Fruit fly (Drosophila melanogaster) whole organism, prepupa: ENCODE measurements around the gene Sfp24Ba.

ENCODE experiments used
- Blimp-1 ChIP-seq: fragments of 200-800 bp; sonication (Bioruptor generic); optimal IDR thresholded peaks from 3 replicates; lab custom pipeline; 2017; ENCODE audit warnings: missing biosample characterization, missing genetic modification characterization, mild to moderate bottlenecking, moderate library complexity, missing genetic modification reagents
- CG10631 ChIP-seq: fragments of 200-800 bp; sonication (Bioruptor generic); optimal IDR thresholded peaks from 2 replicates; lab custom pipeline; 2016; ENCODE audit warnings: missing biosample characterization, missing genetic modification characterization
- CG10669 ChIP-seq: fragments of 200-800 bp; sonication (Bioruptor generic); optimal IDR thresholded peaks from 3 replicates; lab custom pipeline; 2018; ENCODE audit warnings: missing biosample characterization, mild to moderate bottlenecking, missing genetic modification characterization, moderate library complexity
- CG11294 ChIP-seq: fragments of 200-800 bp; sonication (Bioruptor generic); IDR thresholded peaks from 2 replicates; pipeline ENCODE4 v1.3.6; 2022; ENCODE audit warnings: missing biosample characterization, missing genetic modification characterization
- CG11902 ChIP-seq: fragments of 200-800 bp; sonication (Bioruptor generic); optimal IDR thresholded peaks from 3 replicates; lab custom pipeline; 2016; ENCODE audit warnings: missing biosample characterization, missing genetic modification characterization
- CG16779 ChIP-seq: fragments of 200-800 bp; sonication (Bioruptor generic); optimal IDR thresholded peaks from 3 replicates; lab custom pipeline; 2017; ENCODE audit warnings: missing biosample characterization, mild to moderate bottlenecking, missing genetic modification characterization
- CG3032 ChIP-seq: fragments of 200-800 bp; optimal IDR thresholded peaks from 2 replicates; lab custom pipeline; 2019; ENCODE audit warnings: missing biosample characterization, mild to moderate bottlenecking, missing genetic modification characterization, moderate library complexity
- CG31627 ChIP-seq: fragments of 200-800 bp; sonication (Bioruptor generic); optimal IDR thresholded peaks from 3 replicates; lab custom pipeline; 2016; ENCODE audit warnings: missing biosample characterization, missing genetic modification characterization
- CG32006 ChIP-seq: fragments of 200-800 bp; sonication (Bioruptor generic); optimal IDR thresholded peaks from 3 replicates; lab custom pipeline; 2017; ENCODE audit warnings: missing biosample characterization, mild to moderate bottlenecking, missing genetic modification characterization
- CG3919 ChIP-seq: fragments of 200-800 bp; sonication (Bioruptor generic); optimal IDR thresholded peaks from 3 replicates; lab custom pipeline; 2016; ENCODE audit warnings: missing biosample characterization, missing genetic modification characterization
- CG4318 ChIP-seq: fragments of 200-800 bp; sonication (Bioruptor generic); optimal IDR thresholded peaks from 3 replicates; lab custom pipeline; 2017; ENCODE audit warnings: missing biosample characterization, mild to moderate bottlenecking, missing genetic modification characterization
- CG6163 ChIP-seq: fragments of 200-800 bp; sonication (Bioruptor generic); IDR thresholded peaks from 3 replicates; pipeline ENCODE4 v1.3.6; 2022; ENCODE audit warnings: missing biosample characterization, missing genetic modification characterization
- CG6276 ChIP-seq: fragments of 200-800 bp; sonication (Bioruptor generic); optimal IDR thresholded peaks from 2 replicates; lab custom pipeline; 2017; ENCODE audit warnings: missing biosample characterization, mild to moderate bottlenecking, missing genetic modification characterization
- CG6808 ChIP-seq: fragments of 200-800 bp; sonication (Bioruptor generic); optimal IDR thresholded peaks from 3 replicates; lab custom pipeline; 2017; ENCODE audit warnings: missing biosample characterization, missing genetic modification characterization, mild to moderate bottlenecking, moderate library complexity, missing genetic modification reagents
- CG6854 ChIP-seq: fragments of 200-800 bp; sonication (Bioruptor generic); optimal IDR thresholded peaks from 2 replicates; lab custom pipeline; 2017; ENCODE audit warnings: missing biosample characterization, mild to moderate bottlenecking, missing genetic modification characterization
- CG7368 ChIP-seq: fragments of 200-800 bp; sonication (Bioruptor generic); optimal IDR thresholded peaks from 3 replicates; lab custom pipeline; 2016; ENCODE audit warnings: missing biosample characterization, missing genetic modification characterization
- CG8119 ChIP-seq: fragments of 200-800 bp; sonication (Bioruptor generic); IDR thresholded peaks from 3 replicates; pipeline ENCODE4 v1.3.6; 2022; ENCODE audit warnings: missing biosample characterization, missing genetic modification characterization
- CG8319 ChIP-seq: fragments of 200-800 bp; sonication (Bioruptor generic); optimal IDR thresholded peaks from 3 replicates; lab custom pipeline; 2016; ENCODE audit warnings: missing biosample characterization, missing genetic modification characterization
- CG8632 ChIP-seq: fragments of 200-800 bp; sonication (Bioruptor generic); optimal IDR thresholded peaks from 3 replicates; lab custom pipeline; 2016; ENCODE audit warnings: missing biosample characterization, missing genetic modification characterization
- CG9139 ChIP-seq: fragments of 200-800 bp; sonication (Bioruptor generic); optimal IDR thresholded peaks from 3 replicates; lab custom pipeline; 2017; ENCODE audit warnings: missing biosample characterization, mild to moderate bottlenecking, missing genetic modification characterization
- Eip78C ChIP-seq: fragments of 200-800 bp; sonication (Bioruptor generic); peaks from one replicate; lab custom pipeline; 2016; ENCODE audit warnings: missing biosample characterization, missing genetic modification characterization
- Eip93F ChIP-seq: fragments of 200-800 bp; sonication (Bioruptor generic); optimal IDR thresholded peaks from 2 replicates; lab custom pipeline; 2016; ENCODE audit warnings: missing biosample characterization, mild to moderate bottlenecking, missing genetic modification characterization
- Ets21C ChIP-seq: fragments of 200-800 bp; sonication (Bioruptor generic); optimal IDR thresholded peaks from 3 replicates; lab custom pipeline; 2016; ENCODE audit warnings: missing biosample characterization, missing genetic modification characterization
- Ets96B ChIP-seq: fragments of 200-800 bp; optimal IDR thresholded peaks from 2 replicates; lab custom pipeline; 2019; ENCODE audit warnings: missing biosample characterization, mild to moderate bottlenecking, missing genetic modification characterization, moderate library complexity
- Hr39 ChIP-seq: fragments of 200-800 bp; sonication (Bioruptor generic); optimal IDR thresholded peaks from 2 replicates; lab custom pipeline; 2016; ENCODE audit warnings: missing biosample characterization, missing genetic modification characterization
- Hr4 ChIP-seq: fragments of 200-800 bp; sonication (Bioruptor generic); optimal IDR thresholded peaks from 3 replicates; lab custom pipeline; 2016; ENCODE audit warnings: missing biosample characterization, missing genetic modification characterization
- Met ChIP-seq: fragments of 200-800 bp; sonication (Bioruptor generic); optimal IDR thresholded peaks from 3 replicates; lab custom pipeline; 2016; ENCODE audit warnings: missing biosample characterization, missing genetic modification characterization
- OdsH ChIP-seq: fragments of 200-800 bp; sonication (Bioruptor generic); optimal IDR thresholded peaks from 3 replicates; lab custom pipeline; 2016; ENCODE audit warnings: missing biosample characterization, missing genetic modification characterization
- Sox102F ChIP-seq: fragments of 200-800 bp; sonication (Bioruptor generic); optimal IDR thresholded peaks from 2 replicates; lab custom pipeline; 2016; ENCODE audit warnings: missing biosample characterization, mild to moderate bottlenecking, missing genetic modification characterization
- Sox15 ChIP-seq: fragments of 200-800 bp; sonication (Bioruptor generic); optimal IDR thresholded peaks from 3 replicates; lab custom pipeline; 2016; ENCODE audit warnings: missing biosample characterization, missing genetic modification characterization
- cyc ChIP-seq: fragments of 200-800 bp; sonication (Bioruptor generic); optimal IDR thresholded peaks from 3 replicates; lab custom pipeline; 2016; ENCODE audit warnings: missing biosample characterization, missing genetic modification characterization
- dac ChIP-seq: fragments of 200-800 bp; sonication (Bioruptor generic); optimal IDR thresholded peaks from 2 replicates; lab custom pipeline; 2017; ENCODE audit warnings: missing biosample characterization, mild to moderate bottlenecking, missing genetic modification characterization
- dsx ChIP-seq: fragments of 200-800 bp; optimal IDR thresholded peaks from 3 replicates; lab custom pipeline; 2019; ENCODE audit warnings: missing biosample characterization, mild to moderate bottlenecking, missing genetic modification characterization, moderate library complexity; ENCODE audit not compliant: poor library complexity, severe bottlenecking
- eg ChIP-seq: fragments of 200-800 bp; sonication (Bioruptor generic); IDR thresholded peaks from 3 replicates; pipeline ENCODE4 v1.3.6; 2022; ENCODE audit warnings: missing biosample characterization, missing genetic modification characterization
- esn ChIP-seq: fragments of 200-800 bp; sonication (Bioruptor generic); optimal IDR thresholded peaks from 2 replicates; lab custom pipeline; 2016; ENCODE audit warnings: missing biosample characterization, mild to moderate bottlenecking, missing genetic modification characterization, moderate library complexity
- fd85E ChIP-seq: fragments of 200-800 bp; sonication (Bioruptor generic); optimal IDR thresholded peaks from 3 replicates; lab custom pipeline; 2016; ENCODE audit warnings: missing biosample characterization, missing genetic modification characterization
- fkh ChIP-seq: fragments of 200-800 bp; sonication (Bioruptor generic); optimal IDR thresholded peaks from 3 replicates; lab custom pipeline; 2017; ENCODE audit warnings: missing biosample characterization, mild to moderate bottlenecking, missing genetic modification characterization, moderate library complexity
- net ChIP-seq: fragments of 200-800 bp; sonication (Bioruptor generic); optimal IDR thresholded peaks from 3 replicates; lab custom pipeline; 2016; ENCODE audit warnings: missing biosample characterization, missing genetic modification characterization
- pdm3 ChIP-seq: fragments of 200-800 bp; sonication (Bioruptor generic); optimal IDR thresholded peaks from 3 replicates; lab custom pipeline; 2016; ENCODE audit warnings: missing biosample characterization, missing genetic modification characterization
- salr ChIP-seq, 2 experiments: fragments of 200-800 bp; sonication (Bioruptor generic); optimal IDR thresholded peaks; 3 replicates each; lab custom pipeline; 2016 to 2018; ENCODE audit warnings: missing biosample characterization in 2 of 2, missing genetic modification characterization in 2 of 2, mild to moderate bottlenecking in 1 of 2
- spab ChIP-seq: fragments of 200-800 bp; sonication (Bioruptor generic); optimal IDR thresholded peaks from 2 replicates; lab custom pipeline; 2017; ENCODE audit warnings: missing biosample characterization, mild to moderate bottlenecking, missing genetic modification characterization, missing genetic modification reagents
- ss ChIP-seq, 2 experiments: fragments of 200-800 bp; sonication (Bioruptor generic); optimal IDR thresholded peaks; 2 replicates in 1 of 2; 3 replicates in 1 of 2; lab custom pipeline; 2017 to 2018; ENCODE audit warnings: mild to moderate bottlenecking in 2 of 2, missing biosample characterization in 2 of 2, missing genetic modification characterization in 2 of 2, moderate library complexity in 1 of 2
- vri ChIP-seq: fragments of 200-800 bp; sonication (Bioruptor generic); optimal IDR thresholded peaks from 3 replicates; lab custom pipeline; 2016; ENCODE audit warnings: missing biosample characterization, mild to moderate bottlenecking, missing genetic modification characterization

The Sfp24Ba gene

dm6 chr2L:3657349-3658142, 10.8 kb downstream of the Sfp24Ba start (continued):
- TF ChIP-seq ss (GFP tag; optimal IDR thresholded peaks at IDR 0.05; lab: Kevin White, UChicago) (no peak), fd85E (GFP tag; lab: Kevin White, UChicago) (no peak), CG8632 (GFP tag; lab: Kevin White, UChicago) (no peak), CG4318 (GFP tag; lab: Kevin White, UChicago) (peak; percentile 0), CG7368 (no peak), CG3032 (tag; lab: Kevin White, UChicago) (peak; percentile 28), CG3919 (GFP tag; lab: Kevin White, UChicago) (peak; percentile 19), Ets96B (peak; percentile 22), Eip93F (GFP tag; lab: Kevin White, UChicago) (no peak), CG6276 (GFP tag; lab: Kevin White, UChicago) (no peak), CG8319 (GFP tag; lab: Kevin White, UChicago) (no peak), Sox15 (no peak), eg (peak; percentile 68), pdm3 (no peak), CG10669 (GFP tag; lab: Kevin White, UChicago) (no peak), CG11902 (GFP tag; lab: Kevin White, UChicago) (no peak), spab (GFP tag; lab: Kevin White, UChicago) (peak; percentile 3), cyc (GFP tag; lab: Kevin White, UChicago) (peak; percentile 50), dsx (GFP tag; lab: Kevin White, UChicago) (no peak), net (GFP tag; lab: Kevin White, UChicago) (no peak), Hr39 (GFP tag; lab: Kevin White, UChicago) (peak; percentile 53), CG8119 (peak; percentile 75), CG6163 (0 out of 3 replicates have a peak, but pooled peaks have one; percentile 17), fkh (GFP tag; lab: Kevin White, UChicago) (peak; percentile 52), CG11294 (no peak), dac (GFP tag; lab: Kevin White, UChicago) (no peak), Blimp-1 (GFP tag; lab: Kevin White, UChicago) (no peak), esn (peak; percentile 19), Sox102F (GFP tag; lab: Kevin White, UChicago) (no peak), CG6854 (GFP tag; lab: Kevin White, UChicago) (no peak), CG10631 (GFP tag; lab: Kevin White, UChicago) (peak; percentile 32), CG31627 (GFP tag; lab: Kevin White, UChicago) (peak; percentile 59), Ets21C (GFP tag; lab: Kevin White, UChicago) (peak; percentile 1), Hr4 (GFP tag; lab: Kevin White, UChicago) (peak; percentile 33), salr (GFP tag; optimal IDR thresholded peaks at IDR 0.05; lab: Kevin White, UChicago) (no peak), CG6808 (GFP tag; lab: Kevin White, UChicago) (no peak), CG9139 (GFP tag; lab: Kevin White, UChicago) (no peak), CG16779 (no peak), CG32006 (GFP tag; lab: Kevin White, UChicago) (peak; percentile 62), Met (GFP tag; lab: Kevin White, UChicago) (no peak)
- TF ChIP-seq, all 60 proteins: peak for 26

- TF ChIP-seq CG6276 (GFP tag; lab: Kevin White, UChicago), result peak; percentile 26
- TF ChIP-seq fkh (GFP tag; lab: Kevin White, UChicago), result peak; percentile 21
- TF ChIP-seq CG11902 (GFP tag; lab: Kevin White, UChicago), result no peak
- no peak for TF ChIP-seq CG7368
- no peak; the same call in 1 of the 3 replicates for TF ChIP-seq CG6163
- TF ChIP-seq CG8119, result 0 out of 3 replicates have a peak, but pooled peaks have one; percentile 2
- no peak for TF ChIP-seq Ets21C (GFP tag; lab: Kevin White, UChicago)
- peak; percentile 14 for TF ChIP-seq Eip78C (GFP tag; lab: Kevin White, UChicago)
- no peak for TF ChIP-seq ss (GFP tag; optimal IDR thresholded peaks at IDR 0.05; lab: Kevin White, UChicago)
- TF ChIP-seq OdsH (GFP tag; lab: Kevin White, UChicago), result no peak
- peak; percentile 24 for TF ChIP-seq vri (GFP tag; lab: Kevin White, UChicago)
- TF ChIP-seq salr (GFP tag; optimal IDR thresholded peaks at IDR 0.05; lab: Kevin White, UChicago), result no peak
- TF ChIP-seq CG31627 (GFP tag; lab: Kevin White, UChicago), result no peak
These were observed 11.7 kb downstream of the Sfp24Ba start, which contains the start of gene for for dm6 chr2L:3656667-3657066. Gene for, minus strand, starts transcription at chr2L:3656953.
